Fruit fly (Drosophila melanogaster) whole organism, embryonic: Measurements from ENCODE around the gene PpV.

Experiments used
- Awh ChIP-seq: fragments of 200-800 bp; sonication (Bioruptor generic); IDR thresholded peaks from 2 replicates; pipeline ENCODE4, ENCODE4 v1.3.6; 2022; ENCODE audit warnings: missing biosample characterization, missing genetic modification characterization
- BtbVII ChIP-seq: fragments of 200-800 bp; sonication (Bioruptor generic); optimal IDR thresholded peaks from 3 replicates; lab custom pipeline; 2017; ENCODE audit warnings: missing biosample characterization, mild to moderate bottlenecking, missing genetic modification characterization
- CG10654 ChIP-seq: fragments of 200-800 bp; sonication (Bioruptor generic); optimal IDR thresholded peaks from 2 replicates; lab custom pipeline; 2016; ENCODE audit warnings: missing biosample characterization, missing genetic modification characterization
- CG11093 ChIP-seq: fragments of 200-800 bp; sonication (Bioruptor generic); IDR thresholded peaks from 3 replicates; pipeline ENCODE4 v1.3.6; 2022; ENCODE audit warnings: missing biosample characterization, missing genetic modification characterization
- CG11560 ChIP-seq: fragments of 200-800 bp; sonication (Bioruptor generic); IDR thresholded peaks from 3 replicates; pipeline ENCODE4 v1.3.6; 2022; ENCODE audit warnings: missing biosample characterization, missing genetic modification characterization
- CG14014 ChIP-seq: fragments of 200-800 bp; sonication (Bioruptor generic); IDR thresholded peaks from 2 replicates; pipeline ENCODE4 v1.3.6; 2022; ENCODE audit warnings: missing biosample characterization, missing genetic modification characterization
- CG15514 ChIP-seq: fragments of 200-800 bp; sonication (Bioruptor generic); optimal IDR thresholded peaks from 3 replicates; lab custom pipeline; 2017; ENCODE audit warnings: missing biosample characterization, missing genetic modification characterization, mild to moderate bottlenecking, moderate library complexity, missing genetic modification reagents
- CG17568 ChIP-seq: fragments of 200-800 bp; sonication (Bioruptor generic); optimal IDR thresholded peaks from 2 replicates; lab custom pipeline; 2018; ENCODE audit warnings: missing biosample characterization, mild to moderate bottlenecking, missing genetic modification characterization, moderate library complexity
- CG18262 ChIP-seq: fragments of 200-800 bp; optimal IDR thresholded peaks from 3 replicates; lab custom pipeline; 2019; ENCODE audit warnings: missing biosample characterization, mild to moderate bottlenecking, missing genetic modification characterization, moderate library complexity
- CG18764 ChIP-seq: fragments of 200-800 bp; sonication (Bioruptor generic); optimal IDR thresholded peaks from 3 replicates; lab custom pipeline; 2016; ENCODE audit warnings: missing biosample characterization, missing genetic modification characterization
- CG34422 ChIP-seq: fragments of 200-800 bp; sonication (Bioruptor generic); IDR thresholded peaks from 3 replicates; pipeline ENCODE4 v1.3.6; 2022; ENCODE audit warnings: missing biosample characterization, missing genetic modification characterization
- CG42726 ChIP-seq: fragments of 200-800 bp; sonication (Bioruptor generic); IDR thresholded peaks from 2 replicates; pipeline ENCODE4 v1.3.6; 2022; ENCODE audit warnings: missing biosample characterization, missing genetic modification characterization; ENCODE audit not compliant: partially characterized antibody
- CG4854 ChIP-seq: fragments of 200-800 bp; sonication (Bioruptor generic); optimal IDR thresholded peaks from 2 replicates; lab custom pipeline; 2016; ENCODE audit warnings: missing biosample characterization, missing genetic modification characterization, inconsistent platforms
- CG6272 ChIP-seq: fragments of 200-800 bp; sonication (Bioruptor generic); IDR thresholded peaks from 2 replicates; pipeline ENCODE4 v1.3.6; 2022; ENCODE audit warnings: missing biosample characterization, missing genetic modification characterization
- CG6689 ChIP-seq: fragments of 200-800 bp; sonication (Bioruptor generic); IDR thresholded peaks from 2 replicates; pipeline ENCODE4 v1.3.6; 2022; ENCODE audit warnings: missing biosample characterization, missing genetic modification characterization
- CG7357 ChIP-seq: fragments of 200-800 bp; sonication (Bioruptor generic); IDR thresholded peaks from 3 replicates; pipeline ENCODE4 v1.3.6; 2022; ENCODE audit warnings: missing biosample characterization, missing genetic modification characterization
- CG7963 ChIP-seq: fragments of 200-800 bp; sonication (Bioruptor generic); IDR thresholded peaks from 3 replicates; pipeline ENCODE4 v1.3.6; 2022; ENCODE audit warnings: missing biosample characterization, missing genetic modification characterization; ENCODE audit not compliant: partially characterized antibody
- Deaf1 ChIP-seq: fragments of 200-800 bp; optimal IDR thresholded peaks from 3 replicates; lab custom pipeline; 2019; ENCODE audit warnings: missing biosample characterization, mild to moderate bottlenecking, missing genetic modification characterization, moderate library complexity
- Drgx ChIP-seq: fragments of 200-800 bp; sonication (Bioruptor generic); IDR thresholded peaks from 2 replicates; pipeline ENCODE4 v1.3.6; 2022; ENCODE audit warnings: missing biosample characterization, missing genetic modification characterization
- Gug ChIP-seq: fragments of 200-800 bp; sonication (Bioruptor generic); IDR thresholded peaks from 4 replicates; pipeline ENCODE4 v1.3.6; 2022; ENCODE audit warnings: missing biosample characterization, missing genetic modification characterization
- HLH3B ChIP-seq: fragments of 200-800 bp; sonication (Bioruptor generic); IDR thresholded peaks from 2 replicates; pipeline ENCODE4 v1.3.6; 2022; ENCODE audit warnings: missing biosample characterization, missing genetic modification characterization
- Hr78 ChIP-seq, 2 experiments: fragments of 200-800 bp in 1 of 2; fragments of >200 bp in 1 of 2; sonication (Bioruptor generic) in 1 of 2; optimal IDR thresholded peaks; 2 replicates each; lab custom pipeline; 2017 to 2019; ENCODE audit warnings: missing biosample characterization in 2 of 2, missing genetic modification characterization in 2 of 2, mild to moderate bottlenecking in 1 of 2, moderate library complexity in 1 of 2
- Lpt ChIP-seq: fragments of >200 bp; optimal IDR thresholded peaks from 2 replicates; lab custom pipeline; 2018; ENCODE audit warnings: missing biosample characterization, missing genetic modification characterization
- Ravus ChIP-seq: fragments of 200-800 bp; sonication (Bioruptor generic); IDR thresholded peaks from 2 replicates; pipeline ENCODE4 v1.3.6; 2022; ENCODE audit warnings: missing biosample characterization, missing genetic modification characterization
- Rx ChIP-seq: fragments of 200-800 bp; sonication (Bioruptor generic); IDR thresholded peaks from 2 replicates; pipeline ENCODE4 v1.3.6; 2022; ENCODE audit warnings: missing biosample characterization, missing genetic modification characterization
- Spps ChIP-seq: fragments of 200-800 bp; sonication (Bioruptor generic); optimal IDR thresholded peaks from 2 replicates; lab custom pipeline; 2018; ENCODE audit warnings: missing biosample characterization, mild to moderate bottlenecking, missing genetic modification characterization
- Sry-β ChIP-seq: fragments of 200-800 bp; sonication (Bioruptor generic); optimal IDR thresholded peaks from 2 replicates; lab custom pipeline; 2018; ENCODE audit warnings: missing biosample characterization, mild to moderate bottlenecking, missing genetic modification characterization, moderate library complexity
- TFAM ChIP-seq: fragments of 200-800 bp; sonication (Bioruptor generic); optimal IDR thresholded peaks from 2 replicates; lab custom pipeline; 2017; ENCODE audit warnings: missing biosample characterization, missing genetic modification characterization, inconsistent platforms
- ac ChIP-seq: fragments of 200-800 bp; sonication (Bioruptor generic); optimal IDR thresholded peaks from 3 replicates; lab custom pipeline; 2017; ENCODE audit warnings: missing biosample characterization, mild to moderate bottlenecking, missing genetic modification characterization
- ash1 ChIP-seq: fragments of 200-800 bp; sonication (Bioruptor generic); optimal IDR thresholded peaks from 2 replicates; lab custom pipeline; 2018; ENCODE audit warnings: missing biosample characterization, mild to moderate bottlenecking, missing genetic modification characterization
- cg ChIP-seq: fragments of 200-800 bp; sonication (Bioruptor generic); optimal IDR thresholded peaks from 3 replicates; lab custom pipeline; 2019; ENCODE audit warnings: missing biosample characterization, mild to moderate bottlenecking, missing genetic modification characterization, moderate library complexity
- crol ChIP-seq: fragments of 200-800 bp; sonication (Bioruptor generic); IDR thresholded peaks from 2 replicates; pipeline ENCODE4 v1.3.6; 2022; ENCODE audit warnings: missing biosample characterization, missing genetic modification characterization
- dysf ChIP-seq: fragments of 200-800 bp; sonication (Bioruptor generic); IDR thresholded peaks from 3 replicates; pipeline ENCODE4 v1.3.6; 2022; ENCODE audit warnings: missing biosample characterization, missing genetic modification characterization
- exex ChIP-seq: fragments of 200-800 bp; sonication (Bioruptor generic); optimal IDR thresholded peaks from 4 replicates; lab custom pipeline; 2018; ENCODE audit warnings: missing biosample characterization, mild to moderate bottlenecking, missing genetic modification characterization, moderate library complexity
- eyg ChIP-seq: fragments of 200-800 bp; sonication (Bioruptor generic); optimal IDR thresholded peaks from 3 replicates; lab custom pipeline; 2016; ENCODE audit warnings: missing biosample characterization, missing genetic modification characterization
- lab ChIP-seq: fragments of 200-800 bp; sonication (Bioruptor generic); optimal IDR thresholded peaks from 3 replicates; lab custom pipeline; 2017; ENCODE audit warnings: missing biosample characterization, missing genetic modification characterization, mild to moderate bottlenecking, moderate library complexity, missing genetic modification reagents
- nom ChIP-seq: fragments of 200-800 bp; sonication (Bioruptor generic); optimal IDR thresholded peaks from 2 replicates; lab custom pipeline; 2017; ENCODE audit warnings: missing biosample characterization, missing genetic modification characterization, mild to moderate bottlenecking, moderate library complexity, missing genetic modification reagents
- phol ChIP-seq: fragments of 200-800 bp; sonication (Bioruptor generic); optimal IDR thresholded peaks from 3 replicates; lab custom pipeline; 2018; ENCODE audit warnings: missing biosample characterization, mild to moderate bottlenecking, missing genetic modification characterization, moderate library complexity
- prd ChIP-seq, 3 experiments: fragments of >200 bp in 2 of 3; fragments of 200-800 bp in 1 of 3; sonication (Bioruptor generic) in 1 of 3; optimal IDR thresholded peaks in 2 of 3; IDR thresholded peaks in 1 of 3; 2 replicates in 2 of 3; 3 replicates in 1 of 3; pipeline versions ENCODE4 v1.3.6 to Lab custom; 2017 to 2022; ENCODE audit warnings: missing biosample characterization in 1 of 3, missing genetic modification characterization in 1 of 3
- slbo ChIP-seq: fragments of 200-800 bp; sonication (Bioruptor generic); IDR thresholded peaks from 2 replicates; pipeline ENCODE4 v1.3.6; 2022; ENCODE audit warnings: missing biosample characterization, missing genetic modification characterization
- sob ChIP-seq: fragments of 200-800 bp; sonication (Bioruptor generic); IDR thresholded peaks from 2 replicates; pipeline ENCODE4 v1.3.6; 2022; ENCODE audit warnings: missing biosample characterization, missing genetic modification characterization
- sug ChIP-seq: fragments of 200-800 bp; optimal IDR thresholded peaks from 2 replicates; lab custom pipeline; 2019; ENCODE audit warnings: missing biosample characterization, mild to moderate bottlenecking, missing genetic modification characterization, moderate library complexity
- trh ChIP-seq: fragments of 200-800 bp; sonication (Bioruptor generic); optimal IDR thresholded peaks from 2 replicates; lab custom pipeline; 2016; ENCODE audit warnings: missing biosample characterization, missing genetic modification characterization
- ttk ChIP-seq: fragments of 200-800 bp; sonication (Bioruptor generic); IDR thresholded peaks from 2 replicates; pipeline ENCODE4 v2.1.2; 2022; ENCODE audit warnings: missing biosample characterization, missing genetic modification characterization
- vfl ChIP-seq: fragments of 200-800 bp; sonication (Bioruptor generic); optimal IDR thresholded peaks from 2 replicates; lab custom pipeline; 2016; ENCODE audit warnings: missing biosample characterization, missing genetic modification characterization

PpV gene

dm6 chrX:6346153-6346552 lies 26.6 kb downstream of the PpV start:
- TF ChIP-seq CG10654 (GFP tag; lab: Kevin White, UChicago) (no peak), CG7357 (GFP tag; lab: Robert Waterston, UW) (no peak), Deaf1 (tag; lab: Kevin White, UChicago) (peak; percentile 56), BtbVII (GFP tag; lab: Kevin White, UChicago) (no peak)

dm6 chrX:6344538-6345074 lies 28.1 kb downstream of the PpV start:
- TF ChIP-seq sug = peak; percentile 63
- no peak for TF ChIP-seq cg (GFP tag; lab: Kevin White, UChicago)
- no peak for TF ChIP-seq CG18262 (tag; lab: Kevin White, UChicago)
- TF ChIP-seq CG18764 = no peak
- no peak for TF ChIP-seq CG42726 (GFP tag; lab: Robert Waterston, UW)
- TF ChIP-seq CG14014 (GFP tag; lab: Robert Waterston, UW) = no peak
- TF ChIP-seq CG11560 (tag; lab: Robert Waterston, UW) = no peak
- peak; percentile 54 for TF ChIP-seq lab (GFP tag; lab: Kevin White, UChicago)
- TF ChIP-seq Ravus (GFP tag; lab: Robert Waterston, UW) = no peak
- no peak for TF ChIP-seq Lpt (GFP tag; lab: Kevin White, UChicago)
- TF ChIP-seq crol (GFP tag; lab: Robert Waterston, UW) = peak; percentile 81
- TF ChIP-seq, all 482 proteins: peak for 3

dm6 chrX:6343786-6344537 lies 28.8 kb downstream of the PpV start:
- TF ChIP-seq Gug (GFP tag; lab: Robert Waterston, UW) (no peak; the same call in 3 of the 4 replicates), TFAM (GFP tag; lab: Kevin White, UChicago) (no peak), ash1 (GFP tag; lab: Kevin White, UChicago) (no peak), Rx (peak; percentile 67), CG7963 (GFP tag; lab: Robert Waterston, UW) (no peak), slbo (GFP tag; lab: Robert Waterston, UW) (0 out of 2 replicates have a peak, but pooled peaks have one; percentile 7), exex (tag; lab: Kevin White, UChicago) (no peak), phol (no peak), CG17568 (no peak), CG4854 (GFP tag; lab: Kevin White, UChicago) (no peak), CG15514 (GFP tag; lab: Kevin White, UChicago) (no peak), sob (GFP tag; lab: Robert Waterston, UW) (peak; percentile 42; the same call in 1 of the 2 replicates), Spps (tag; lab: Kevin White, UChicago) (no peak), nom (peak; percentile 39), Awh (peak; percentile 86), HLH3B (GFP tag; lab: Robert Waterston, UW) (peak; percentile 66), CG6689 (GFP tag; lab: Robert Waterston, UW) (peak; percentile 47), eyg (GFP tag; lab: Kevin White, UChicago) (no peak), ttk (peak; percentile 65; the same call in 1 of the 2 replicates), vfl (GFP tag; lab: Kevin White, UChicago) (no peak), Hr78 (GFP tag; optimal IDR thresholded peaks at IDR 0.05; lab: Kevin White, UChicago) (peak in 1 of 2 experiments; percentile 27), dysf (peak; percentile 59; the same call in 2 of the 3 replicates), ac (GFP tag; lab: Kevin White, UChicago) (no peak), CG6272 (GFP tag; lab: Robert Waterston, UW) (0 out of 2 replicates have a peak, but pooled peaks have one; percentile 33), prd (optimal IDR thresholded peaks at IDR 0.05; lab: Kevin White, UChicago) (no peak), prd (GFP tag; IDR thresholded peaks at IDR 0.05; lab: Robert Waterston, UW) (peak; percentile 70; the same call in 2 of the 3 replicates), CG11093 (0 out of 3 replicates have a peak, but pooled peaks have one; percentile 13), Sry-β (no peak), trh (GFP tag; lab: Kevin White, UChicago) (no peak), CG34422 (GFP tag; lab: Robert Waterston, UW) (peak; percentile 68; the same call in 1 of the 3 replicates), Drgx (peak; percentile 96)
